Worm (Caenorhabditis elegans): ENCODE measurements around the gene oac-50.

oac-50 gene

ce11 chrV:9082350-9082749 is 9.0 kb upstream of the oac-50 start:
- TF ChIP-seq blmp-1 (tag; optimal IDR thresholded peaks at IDR 0.05) (peak; percentile 62), elt-2 (tag; optimal IDR thresholded peaks at IDR 0.05) (no peak), ama-1 (optimal IDR thresholded peaks at IDR 0.05) (no peak), xbp-1 (tag; optimal IDR thresholded peaks at IDR 0.05) (no peak)

- TF ChIP-seq nhr-77 (tag; optimal IDR thresholded peaks at IDR 0.05) (no peak), ceh-88 (GFP tag; IDR thresholded peaks at IDR 0.05) (no peak), mdl-1 (tag; optimal IDR thresholded peaks at IDR 0.05) (peak in 1 of 2 experiments; percentile 7), jun-1 (tag; optimal IDR thresholded peaks at IDR 0.05) (peak; percentile 16), lin-14 (GFP tag; optimal IDR thresholded peaks at IDR 0.05) (peak; percentile 24), elt-2 (tag; optimal IDR thresholded peaks at IDR 0.05) (peak; percentile 26)
Measured at ce11 chrV:9081410-9081809, 8.1 kb upstream of the oac-50 start.

ce11 chrV:9079965-9080432 is 6.7 kb upstream of the oac-50 start:
- TF ChIP-seq lin-14 (GFP tag; optimal IDR thresholded peaks at IDR 0.05) (peak; percentile 11), nhr-20 (tag; optimal IDR thresholded peaks at IDR 0.05) (peak; percentile 33), lin-35 (GFP tag; optimal IDR thresholded peaks at IDR 0.05) (peak in 1 of 2 experiments; percentile 53), ets-5 (GFP tag; IDR thresholded peaks at IDR 0.05) (no peak), unc-30 (tag; optimal IDR thresholded peaks at IDR 0.05) (no peak), lin-13 (GFP tag; optimal IDR thresholded peaks at IDR 0.05) (no peak), egl-13 (tag; optimal IDR thresholded peaks at IDR 0.05) (peak; percentile 14), nhr-12 (tag; optimal IDR thresholded peaks at IDR 0.05) (no peak), C04F5.9 (tag; optimal IDR thresholded peaks at IDR 0.05) (no peak), ceh-90 (tag; optimal IDR thresholded peaks at IDR 0.05) (no peak), nhr-90 (tag; optimal IDR thresholded peaks at IDR 0.05; ENCODE audit: poor library complexity) (peak; percentile 52), nhr-71 (tag; optimal IDR thresholded peaks at IDR 0.05) (peak; percentile 46), efl-1 (optimal IDR thresholded peaks at IDR 0.05) (no peak), efl-1 (GFP tag; optimal IDR thresholded peaks at IDR 0.05 in 1 of 2) (peak in 1 of 2 experiments; percentile 89), zip-4 (GFP tag; optimal IDR thresholded peaks at IDR 0.05) (no peak), mdl-1 (tag; optimal IDR thresholded peaks at IDR 0.05) (peak in 1 of 2 experiments; percentile 65), nhr-19 (GFP tag; conservative IDR thresholded peaks at IDR 0.05) (peak; percentile 25; the same call in 1 of the 2 replicates), dsc-1 (tag; optimal IDR thresholded peaks at IDR 0.05) (no peak), elt-2 (tag; optimal IDR thresholded peaks at IDR 0.05) (peak; percentile 97)

ce11 chrV:9078815-9079525 is 5.6 kb upstream of the oac-50 start:
- peak; percentile 75 for TF ChIP-seq elt-2 (tag; optimal IDR thresholded peaks at IDR 0.05)
- peak; percentile 61 for TF ChIP-seq nhr-19 (GFP tag; conservative IDR thresholded peaks at IDR 0.05)
- TF ChIP-seq lin-35 (GFP tag; optimal IDR thresholded peaks at IDR 0.05): peak in 1 of 2 experiments; percentile 70
- TF ChIP-seq jun-1 (tag; optimal IDR thresholded peaks at IDR 0.05): peak; percentile 26
- peak; percentile 37 for TF ChIP-seq snu-23 (GFP tag; optimal IDR thresholded peaks at IDR 0.05)
- no peak for TF ChIP-seq sox-4 (tag; optimal IDR thresholded peaks at IDR 0.05)
- peak; percentile 81 for TF ChIP-seq nhr-20 (tag; optimal IDR thresholded peaks at IDR 0.05)
- no peak for TF ChIP-seq swsn-7 (tag; optimal IDR thresholded peaks at IDR 0.05)
- TF ChIP-seq sup-37 (GFP tag; optimal IDR thresholded peaks at IDR 0.05): no peak
- TF ChIP-seq skn-1 (tag; optimal IDR thresholded peaks at IDR 0.05): peak; percentile 22
- no peak for TF ChIP-seq pag-3 (tag; optimal IDR thresholded peaks at IDR 0.05; ENCODE audit: borderline replicate concordance, insufficient read depth)
- TF ChIP-seq nhr-71 (tag; optimal IDR thresholded peaks at IDR 0.05): peak; percentile 37
- TF ChIP-seq unc-130 (tag; optimal IDR thresholded peaks at IDR 0.05): peak; percentile 19
- no peak for TF ChIP-seq hpl-2 (GFP tag; optimal IDR thresholded peaks at IDR 0.05)
- no peak for TF ChIP-seq unc-98 (GFP tag; IDR thresholded peaks at IDR 0.05)
- TF ChIP-seq elt-3 (tag; optimal IDR thresholded peaks at IDR 0.05): peak in 1 of 6 experiments; percentile 69
- TF ChIP-seq ces-1 (GFP tag; optimal IDR thresholded peaks at IDR 0.05): no peak
- TF ChIP-seq unc-86 (tag; optimal IDR thresholded peaks at IDR 0.05): no peak
- peak in 1 of 2 experiments; percentile 45 for TF ChIP-seq mdl-1 (tag; optimal IDR thresholded peaks at IDR 0.05)
- TF ChIP-seq blmp-1 (tag; optimal IDR thresholded peaks at IDR 0.05): peak; percentile 87
- TF ChIP-seq nhr-76 (tag; optimal IDR thresholded peaks at IDR 0.05): no peak
- TF ChIP-seq nhr-90 (tag; optimal IDR thresholded peaks at IDR 0.05; ENCODE audit: poor library complexity): peak; percentile 1
- TF ChIP-seq rnt-1 (tag; optimal IDR thresholded peaks at IDR 0.05): no peak
- peak; percentile 78 for TF ChIP-seq nhr-85 (tag)
- peak; percentile 9 for TF ChIP-seq tbx-2 (tag; optimal IDR thresholded peaks at IDR 0.05)
- no peak for TF ChIP-seq unc-30 (tag; optimal IDR thresholded peaks at IDR 0.05)
- peak; percentile 35 for TF ChIP-seq lin-14 (GFP tag; optimal IDR thresholded peaks at IDR 0.05)
